Fruit fly (Drosophila melanogaster): ENCODE data around the gene hook.
A peak's percentile ranks its signal among the peaks of the same experiment; 100 is the strongest.

Gene hook

DNA sequence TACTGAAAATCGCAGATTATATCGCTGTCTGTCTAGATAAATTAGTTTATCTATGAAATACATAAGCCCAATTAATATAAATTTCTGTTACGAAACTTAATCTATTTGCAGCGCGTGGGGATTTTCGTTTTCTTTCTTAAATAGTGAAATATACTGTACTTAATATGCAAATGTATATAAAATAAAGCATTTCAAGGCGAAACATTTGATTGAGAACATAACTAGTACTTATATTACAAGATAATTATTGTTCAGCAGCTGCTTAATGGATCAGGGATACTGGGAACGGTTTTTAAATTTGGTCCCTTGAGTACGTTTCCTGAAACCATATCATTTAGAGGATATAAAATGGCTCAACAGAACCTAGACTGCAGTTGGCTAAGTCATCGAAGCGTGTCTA is 41.1 kb downstream of the hook start, which contains the start of gene CG46465:
Gene CG46465 (plus strand): TSS at position 301 of the 400 bp plus-strand sequence.
- TF ChIP-seq noc (tag; optimal IDR thresholded peaks at IDR 0.05), result no peak

DNA sequence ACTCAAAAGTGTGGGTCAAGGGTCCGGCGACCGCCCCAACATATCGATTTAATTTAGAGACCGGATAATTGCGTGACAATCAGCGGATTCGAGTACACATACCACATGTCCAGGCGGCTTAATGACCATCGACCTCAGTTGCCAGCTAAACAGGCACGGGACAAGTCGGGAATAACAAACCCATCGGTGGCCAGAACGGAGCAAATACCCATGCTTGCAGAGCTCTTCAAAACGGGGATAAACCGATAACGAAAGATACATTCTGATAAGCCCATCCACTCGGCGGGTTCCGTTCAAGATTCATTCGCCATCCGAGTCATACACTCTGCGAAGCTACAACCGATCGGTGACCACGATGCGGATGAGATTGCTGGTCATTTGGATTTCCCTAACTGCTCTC is 42.6 kb downstream of the hook start, which contains the start of gene CG15169:
Gene CG15169 (plus strand): TSS at position 301 of the 400 bp plus-strand sequence.
- TF ChIP-seq noc (tag; optimal IDR thresholded peaks at IDR 0.05), result no peak

DNA sequence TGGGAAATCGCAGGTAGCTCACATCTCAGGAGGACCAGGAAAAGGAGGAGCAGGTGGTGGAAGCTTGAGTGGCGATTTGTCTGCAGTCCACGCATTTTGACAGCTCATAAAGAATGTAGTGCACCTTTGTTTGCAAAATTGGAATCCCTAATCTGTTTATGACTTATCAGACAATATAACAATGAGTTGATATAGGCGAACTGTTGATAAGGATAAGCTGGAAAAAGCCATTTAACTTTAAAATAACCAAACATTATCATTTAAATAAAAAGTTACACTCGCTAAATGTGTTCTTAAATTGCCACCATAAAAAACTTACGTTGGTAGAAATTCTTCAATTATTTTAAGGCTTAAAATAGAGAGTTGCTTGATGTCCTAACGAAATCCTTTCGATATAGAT is 43.2 kb downstream of the hook start, which contains the start of gene CG15170:
Gene CG15170 (minus strand): TSS at position 101 of the 400 bp plus-strand sequence.
- no peak for TF ChIP-seq noc (tag; optimal IDR thresholded peaks at IDR 0.05)

DNA sequence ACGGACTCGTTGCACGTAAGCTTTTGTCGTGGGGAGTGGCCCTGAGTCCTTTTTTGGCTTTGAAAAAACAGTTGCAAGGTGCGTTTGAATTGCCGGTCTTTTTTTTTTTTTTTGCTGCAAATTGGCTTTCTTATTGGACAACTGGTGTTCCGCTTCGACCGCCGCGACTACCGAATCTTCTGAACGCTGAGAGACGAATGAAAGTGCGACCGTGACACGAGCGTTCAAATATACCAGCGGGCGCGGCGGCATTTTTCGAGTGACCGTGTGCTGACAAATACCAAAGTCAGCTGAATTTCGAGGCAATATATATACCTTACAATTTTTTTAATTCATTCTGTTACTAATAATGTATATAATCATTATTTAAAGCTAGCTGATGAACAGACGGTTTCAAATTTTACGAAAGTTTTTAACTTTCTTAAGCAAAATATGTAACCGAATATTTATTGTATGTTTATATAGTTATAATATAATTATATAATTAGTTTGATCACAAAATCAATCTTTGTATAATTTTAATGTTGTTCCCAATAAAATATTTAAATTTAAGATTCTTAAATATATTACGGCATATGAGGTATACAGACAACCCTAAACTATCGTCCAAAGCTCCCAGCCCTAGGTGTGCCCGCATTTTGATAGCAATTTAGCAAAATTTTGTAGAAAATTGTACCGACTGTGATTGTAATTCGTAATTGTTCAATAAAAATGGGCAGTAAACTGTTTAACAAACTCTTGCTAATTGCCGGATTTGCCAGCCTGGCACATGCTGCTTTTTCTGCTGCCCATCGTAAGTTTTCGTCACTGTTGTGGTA is 46.0 kb downstream of the hook start, which contains the start of the genes Swip-1 and EMC5:
Gene Swip-1 (minus strand): TSS at position 203 of the 818 bp plus-strand sequence.
Gene EMC5 (plus strand): TSS at position 630 of the 818 bp plus-strand sequence.
- peak; percentile 60 for TF ChIP-seq noc (tag; optimal IDR thresholded peaks at IDR 0.05)

DNA sequence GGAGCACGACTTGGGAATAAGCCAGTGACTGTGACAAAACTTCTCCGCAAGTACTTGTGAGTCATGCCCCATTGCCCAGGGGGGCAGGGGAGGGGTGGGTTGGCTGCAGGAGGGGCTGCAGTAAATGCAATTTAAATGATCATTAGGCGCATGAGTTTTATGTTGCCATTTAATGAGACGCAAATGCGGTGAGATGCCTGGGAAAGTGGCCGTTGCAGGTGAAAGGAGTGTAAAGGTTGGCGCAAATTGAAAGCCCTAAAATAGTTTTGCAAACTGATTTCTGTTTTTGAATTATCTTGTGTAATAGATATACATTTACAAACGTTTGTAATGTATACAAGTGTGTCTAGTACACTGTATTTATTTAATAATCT is 47.2 kb downstream of the hook start:
- TF ChIP-seq noc (tag; optimal IDR thresholded peaks at IDR 0.05), result no peak

DNA sequence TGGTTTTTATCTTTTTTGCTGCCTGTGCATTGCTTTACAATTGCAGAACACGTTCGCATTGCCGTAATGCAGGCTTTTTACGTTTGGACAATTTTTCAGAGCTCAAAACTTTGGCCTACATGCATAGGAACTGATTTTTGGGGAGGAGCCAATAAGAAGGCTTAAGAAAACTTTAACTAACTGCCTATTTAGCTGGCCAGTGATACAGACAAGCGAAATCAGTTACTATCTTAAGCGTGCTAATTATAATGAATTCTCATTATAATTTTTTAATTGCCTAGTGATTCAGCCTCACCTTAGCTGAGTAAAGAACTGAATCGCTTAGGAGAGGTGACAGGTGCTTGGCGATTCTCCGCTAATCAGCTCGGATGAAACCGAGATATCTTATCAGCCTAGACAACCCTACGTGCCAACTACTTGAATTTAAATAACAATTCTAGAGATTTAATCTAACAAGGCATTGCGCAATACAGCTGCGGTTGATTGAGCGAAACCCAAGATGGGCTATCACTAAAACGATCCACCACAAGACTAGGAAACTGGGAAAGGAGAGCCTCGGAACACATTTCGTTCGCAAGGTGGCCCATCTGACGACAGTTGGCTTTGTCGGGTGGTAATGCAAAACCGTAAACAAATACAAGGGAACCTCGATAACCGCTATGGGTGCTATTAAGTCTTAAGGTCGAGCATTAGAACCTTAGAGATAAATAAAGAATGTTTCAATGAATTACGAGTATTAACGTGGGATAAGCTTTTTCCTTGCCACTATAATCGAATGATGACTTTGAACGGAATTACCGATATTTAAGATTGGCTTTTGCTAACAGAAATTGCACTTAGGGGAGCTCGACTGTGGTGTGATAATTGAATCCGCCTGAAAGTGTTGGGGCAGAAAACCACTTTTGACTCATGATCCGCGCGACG is 47.8 kb downstream of the hook start:
- peak; percentile 83 for TF ChIP-seq noc (tag; optimal IDR thresholded peaks at IDR 0.05)

DNA sequence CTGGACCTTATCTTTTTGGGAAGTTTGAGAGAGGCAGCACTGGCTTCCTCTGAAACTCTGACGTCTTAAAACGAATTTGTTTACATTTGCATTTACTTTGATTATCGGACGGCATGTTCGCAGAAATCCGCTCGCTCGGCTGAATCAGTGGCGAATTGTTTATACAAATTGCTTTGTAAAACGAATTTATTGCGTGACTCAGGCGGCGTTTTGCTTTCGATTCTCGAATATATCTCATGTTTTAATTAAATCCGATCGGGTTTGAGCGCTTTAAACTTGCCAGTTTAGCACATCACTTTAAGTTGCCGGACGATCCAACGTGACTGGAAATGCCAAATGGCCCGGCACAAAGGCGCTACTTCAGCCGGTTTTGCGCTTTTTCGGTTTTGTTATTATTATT is 49.1 kb downstream of the hook start:
- TF ChIP-seq noc (tag; optimal IDR thresholded peaks at IDR 0.05), result no peak

DNA sequence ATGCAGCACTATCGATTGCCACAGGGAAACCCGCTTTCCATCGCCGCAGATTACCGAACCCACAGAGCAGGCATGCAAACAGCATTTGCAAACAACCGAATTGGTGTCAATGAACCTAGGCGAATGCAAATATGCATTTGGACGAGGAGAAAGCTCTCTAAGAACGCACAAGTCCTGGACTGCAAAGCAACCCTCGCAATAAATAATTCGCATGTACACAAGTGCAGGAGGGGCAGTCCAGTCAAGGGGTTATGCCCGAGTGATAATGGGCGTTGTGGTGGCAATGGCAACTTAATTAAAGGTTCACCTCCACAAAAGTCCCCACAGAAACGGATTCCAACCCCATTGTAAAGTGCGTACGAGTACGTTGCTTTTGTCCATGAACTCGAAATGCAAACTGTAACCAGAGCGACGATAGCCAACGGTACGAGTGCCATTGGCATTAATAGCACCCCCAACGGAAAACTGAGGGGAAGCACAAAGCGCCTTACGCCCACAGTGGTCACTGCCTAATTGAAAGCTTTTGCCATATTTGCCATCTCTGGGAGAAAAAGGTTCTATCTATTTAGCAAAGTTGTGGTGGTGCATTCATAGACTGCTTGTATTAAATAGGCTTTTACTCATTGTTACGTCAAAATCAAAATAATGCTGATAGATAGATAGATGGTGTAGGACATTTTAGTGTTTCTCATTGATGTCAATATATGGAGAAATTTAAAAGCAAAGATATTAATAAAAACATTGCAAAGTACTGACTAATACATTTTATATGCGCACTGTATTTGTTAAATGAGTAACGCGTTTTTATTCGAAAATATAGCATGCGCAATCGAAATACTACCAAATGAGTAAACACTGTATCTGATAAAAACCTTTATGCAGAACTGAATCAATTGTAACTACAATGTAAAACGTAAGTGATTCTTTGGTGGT is 50.2 kb downstream of the hook start:
- TF ChIP-seq noc (tag; optimal IDR thresholded peaks at IDR 0.05), result no peak

DNA sequence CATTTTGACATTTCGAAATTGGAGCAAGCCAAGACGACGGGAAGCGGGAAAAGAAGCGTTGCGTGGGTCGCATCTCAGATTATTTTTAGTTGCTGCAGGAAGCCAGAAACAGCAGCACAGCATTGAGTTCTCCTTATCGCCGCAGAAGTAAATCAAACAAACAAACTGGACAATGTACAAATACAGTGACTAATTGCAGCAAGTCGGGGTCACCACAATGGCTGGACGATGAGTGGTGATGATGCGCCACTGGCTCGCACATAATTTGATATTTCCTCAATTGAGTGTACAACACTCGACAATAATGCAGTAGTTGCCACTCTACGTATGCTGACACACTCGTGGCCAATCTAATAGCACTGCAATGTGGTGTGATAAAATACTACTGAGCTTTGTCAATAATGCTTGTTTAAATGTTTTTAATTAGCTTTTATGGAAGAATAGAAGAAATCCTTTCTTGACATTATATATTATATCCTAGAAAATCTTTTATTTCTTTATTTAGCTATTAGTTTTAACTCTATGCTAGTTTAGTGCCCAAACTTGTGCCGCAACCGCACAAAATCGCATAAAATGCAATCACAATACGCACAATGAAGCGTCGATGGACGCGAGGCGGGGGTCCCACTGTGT is 51.2 kb downstream of the hook start:
- no peak for TF ChIP-seq noc (tag; optimal IDR thresholded peaks at IDR 0.05)

DNA sequence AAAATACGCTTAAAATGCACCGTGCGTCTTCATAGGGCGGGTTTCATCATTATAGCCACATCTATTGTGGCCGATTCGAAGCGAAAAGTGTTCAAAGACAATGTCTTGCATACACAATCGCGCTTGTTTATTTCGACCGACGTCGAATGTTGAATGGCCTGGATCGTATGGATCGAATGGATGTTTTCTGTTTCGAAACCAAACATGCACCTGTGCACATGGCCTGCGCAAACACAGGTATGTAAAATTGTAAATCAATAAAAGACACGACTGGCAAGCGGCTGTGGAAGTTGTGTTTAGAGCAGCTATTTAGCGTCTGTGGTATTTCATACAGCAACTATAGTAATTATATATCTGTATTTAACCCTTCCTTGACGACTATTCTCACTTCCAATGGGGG is 51.8 kb downstream of the hook start:
- TF ChIP-seq noc (tag; optimal IDR thresholded peaks at IDR 0.05), result no peak

DNA sequence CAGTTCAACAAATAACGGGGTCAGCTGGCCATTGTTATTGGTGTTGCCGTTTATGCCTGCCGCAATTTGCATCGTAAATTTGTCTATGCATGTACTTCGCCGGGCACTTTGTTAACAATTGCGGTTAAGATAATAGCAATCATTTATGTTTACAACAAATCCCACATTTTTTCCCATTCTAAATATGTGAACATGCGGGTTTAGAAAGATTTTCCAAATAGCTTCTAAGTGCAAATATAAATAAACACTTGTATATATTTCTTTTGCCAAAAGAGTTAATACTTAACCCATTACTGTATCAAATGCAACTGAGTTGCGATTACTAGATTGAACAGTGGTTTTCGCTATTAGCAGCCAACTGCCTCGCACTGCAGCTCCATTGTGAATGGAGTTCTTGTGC is 52.3 kb downstream of the hook start:
- TF ChIP-seq noc (tag; optimal IDR thresholded peaks at IDR 0.05), result no peak

All from whole organism, larva.